Worm (Caenorhabditis elegans) whole organism, L3 larva: Measurements from ENCODE around the gene srbc-30.

Source experiments
- ZK546.5 ChIP-seq: sonication (generic microtip); optimal IDR thresholded peaks from 2 replicates; lab custom pipeline; 2017; ENCODE audit warnings: missing biosample characterization, missing genetic modification characterization
- aly-2 ChIP-seq: fragments of 150-350 bp; optimal IDR thresholded peaks from 2 replicates; lab custom pipeline; 2014; ENCODE audit warnings: missing biosample characterization, missing genetic modification characterization
- ceh-28 ChIP-seq: fragments of 150-350 bp; optimal IDR thresholded peaks from 2 replicates; lab custom pipeline; 2014; ENCODE audit warnings: missing biosample characterization, missing genetic modification reagents, missing genetic modification characterization
- egl-27 ChIP-seq: sonication (generic microtip); optimal IDR thresholded peaks from 4 replicates; lab custom pipeline; 2017; ENCODE audit warnings: missing biosample characterization, missing genetic modification reagents, missing genetic modification characterization
- elt-1 ChIP-seq: fragments of 150-350 bp; optimal IDR thresholded peaks from 2 replicates; lab custom pipeline; 2014; ENCODE audit warnings: missing biosample characterization, missing genetic modification characterization
- elt-2 ChIP-seq: sonication (generic microtip); optimal IDR thresholded peaks from 2 replicates; lab custom pipeline; 2016; ENCODE audit warnings: missing genetic modification reagents, mild to moderate bottlenecking, missing genetic modification characterization, missing compliant biosample characterization
- elt-3 ChIP-seq, 3 experiments: fragments of 150-350 bp in 1 of 3; sonication (generic microtip) in 2 of 3; optimal IDR thresholded peaks; 2 replicates in 2 of 3; 4 replicates in 1 of 3; lab custom pipeline; 2014 to 2017; ENCODE audit warnings: missing biosample characterization in 3 of 3, missing genetic modification characterization in 3 of 3
- fkh-10 ChIP-seq: sonication (generic microtip); optimal IDR thresholded peaks from 2 replicates; lab custom pipeline; 2017; ENCODE audit warnings: missing biosample characterization, missing genetic modification reagents, missing genetic modification characterization
- fkh-2 ChIP-seq: fragments of 150-350 bp; optimal IDR thresholded peaks from 2 replicates; lab custom pipeline; 2014; ENCODE audit warnings: missing biosample characterization, missing genetic modification reagents, missing genetic modification characterization
- fos-1 ChIP-seq: fragments of 150-350 bp; optimal IDR thresholded peaks from 2 replicates; lab custom pipeline; 2014; ENCODE audit warnings: missing biosample characterization, missing genetic modification characterization
- hmg-11 ChIP-seq: sonication (generic microtip); optimal IDR thresholded peaks from 2 replicates; lab custom pipeline; 2016; ENCODE audit warnings: missing genetic modification characterization, missing compliant biosample characterization
- jun-1 ChIP-seq: fragments of 150-350 bp; optimal IDR thresholded peaks from 2 replicates; lab custom pipeline; 2014; ENCODE audit warnings: missing biosample characterization, missing genetic modification reagents, missing genetic modification characterization
- lin-15B ChIP-seq: fragments of 150-350 bp; optimal IDR thresholded peaks from 2 replicates; lab custom pipeline; 2014; ENCODE audit warnings: missing biosample characterization, missing genetic modification characterization
- lin-39 ChIP-seq: fragments of 150-350 bp; optimal IDR thresholded peaks from 2 replicates; lab custom pipeline; 2018; ENCODE audit warnings: missing biosample characterization, missing genetic modification reagents, missing genetic modification characterization
- lsy-12 ChIP-seq: sonication (generic microtip); optimal IDR thresholded peaks from 2 replicates; lab custom pipeline; 2016; ENCODE audit warnings: mild to moderate bottlenecking, missing genetic modification characterization, missing compliant biosample characterization
- mml-1 ChIP-seq: fragments of 150-350 bp; sonication (generic microtip); optimal IDR thresholded peaks from 3 replicates; lab custom pipeline; 2014; ENCODE audit warnings: missing biosample characterization, missing genetic modification characterization
- nhr-11 ChIP-seq: fragments of 150-350 bp; optimal IDR thresholded peaks from 2 replicates; lab custom pipeline; 2014; ENCODE audit warnings: missing biosample characterization, missing genetic modification characterization
- nhr-12 ChIP-seq: fragments of 150-350 bp; optimal IDR thresholded peaks from 2 replicates; lab custom pipeline; 2014; ENCODE audit warnings: missing biosample characterization, missing genetic modification characterization
- nhr-237 ChIP-seq: fragments of 150-350 bp; optimal IDR thresholded peaks from 2 replicates; lab custom pipeline; 2014; ENCODE audit warnings: missing biosample characterization, missing genetic modification characterization
- nhr-77 ChIP-seq: fragments of 150-350 bp; optimal IDR thresholded peaks from 2 replicates; lab custom pipeline; 2014; ENCODE audit warnings: missing biosample characterization, missing genetic modification characterization
- pha-4 ChIP-seq: fragments of 150-350 bp; optimal IDR thresholded peaks from 2 replicates; lab custom pipeline; 2014; ENCODE audit warnings: missing biosample characterization, missing genetic modification reagents, missing genetic modification characterization
- sea-2 ChIP-seq: fragments of 150-350 bp; sonication (generic microtip); optimal IDR thresholded peaks from 4 replicates; lab custom pipeline; 2014; ENCODE audit warnings: missing biosample characterization, missing genetic modification reagents, missing genetic modification characterization
- snpc-4 ChIP-seq: fragments of 150-350 bp; optimal IDR thresholded peaks from 2 replicates; lab custom pipeline; 2014; ENCODE audit warnings: missing biosample characterization, missing genetic modification characterization
- tbx-2 ChIP-seq: sonication (generic microtip); optimal IDR thresholded peaks from 2 replicates; lab custom pipeline; 2016; ENCODE audit warnings: mild to moderate bottlenecking, missing genetic modification characterization, missing compliant biosample characterization
- unc-39 ChIP-seq: sonication (generic microtip); optimal IDR thresholded peaks from 4 replicates; lab custom pipeline; 2017; ENCODE audit warnings: missing biosample characterization, missing genetic modification characterization
- ztf-11 ChIP-seq: fragments of 150-350 bp; optimal IDR thresholded peaks from 2 replicates; lab custom pipeline; 2014; ENCODE audit warnings: missing biosample characterization, missing genetic modification characterization

The srbc-30 gene

DNA sequence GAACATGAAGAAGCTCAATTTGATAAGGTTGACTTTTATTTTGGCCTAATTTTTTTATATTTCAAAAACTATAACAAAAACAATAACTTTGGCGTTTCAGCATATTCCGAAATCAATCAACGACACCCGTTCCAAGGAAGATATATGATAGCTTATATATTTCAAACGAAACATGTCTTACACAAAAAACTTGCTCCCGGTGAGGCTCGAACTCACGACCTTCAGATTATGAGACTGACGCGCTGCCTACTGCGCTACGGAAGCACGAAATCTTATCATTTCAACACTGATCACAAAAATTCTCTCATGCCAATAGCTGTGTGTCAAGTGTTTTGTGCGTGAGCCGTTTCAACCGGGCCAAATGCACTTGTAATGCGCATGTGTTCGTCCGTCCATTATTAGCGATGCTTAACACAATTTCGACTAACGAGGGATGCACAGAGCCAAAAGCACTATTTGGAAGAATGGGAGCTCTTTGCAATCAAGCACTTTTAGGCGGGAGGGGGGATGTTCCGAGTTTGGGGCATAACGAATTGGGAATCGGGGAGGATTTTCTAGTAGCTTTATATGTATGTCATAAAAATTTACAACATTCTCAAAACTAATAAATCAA is 25.0 kb downstream of the srbc-30 start:
- TF ChIP-seq mml-1 (tag; lab: Kevin White, UChicago), result no peak

DNA sequence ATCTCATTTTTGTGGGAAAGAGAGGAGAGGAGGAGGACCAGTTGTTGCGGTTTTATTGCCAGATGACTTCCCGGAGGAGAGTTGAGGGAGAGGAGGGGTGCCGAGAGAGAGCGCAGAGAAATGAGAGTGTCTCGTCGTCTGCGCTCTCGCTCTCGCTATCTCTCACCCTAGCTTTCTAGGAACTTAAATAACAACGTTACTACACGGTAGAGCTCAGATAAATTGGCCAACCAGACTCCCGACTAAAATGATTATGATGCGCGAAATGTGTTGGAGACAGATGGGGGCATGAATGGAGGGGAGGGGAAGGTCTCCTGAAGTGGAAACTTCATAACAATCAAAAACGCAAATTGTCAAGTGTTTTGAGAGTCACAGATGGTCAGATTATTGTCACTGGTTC is 25.6 kb downstream of the srbc-30 start:
- TF ChIP-seq lin-39 (tag; lab: Kevin White, UChicago) (peak; percentile 22), fos-1 (tag; lab: Kevin White, UChicago) (no peak)
- TF ChIP-seq, all 47 proteins: peak for 1

DNA sequence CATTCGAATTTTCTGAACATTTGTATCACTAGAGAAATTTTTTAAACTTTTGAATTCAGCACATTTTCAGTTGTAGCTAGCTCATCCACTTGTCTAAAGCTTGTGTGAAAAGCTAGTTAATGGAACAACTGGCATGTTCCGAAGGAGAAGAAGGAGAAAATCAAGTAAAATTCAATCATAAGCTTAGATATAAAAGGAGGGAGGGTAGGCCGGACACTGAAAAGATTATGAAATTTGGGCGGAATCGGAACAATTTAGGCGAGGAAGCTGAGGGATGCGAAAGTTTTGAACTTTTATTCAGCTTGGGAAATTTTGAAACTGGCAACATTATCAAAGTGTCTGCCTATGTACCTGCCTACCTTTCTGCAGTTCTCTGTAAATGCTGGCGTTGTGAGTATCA is 27.8 kb downstream of the srbc-30 start:
- TF ChIP-seq pha-4 (tag; lab: Kevin White, UChicago), result no peak
- peak; percentile 70 for TF ChIP-seq fkh-10 (GFP tag; lab: Kevin White, UChicago)

DNA sequence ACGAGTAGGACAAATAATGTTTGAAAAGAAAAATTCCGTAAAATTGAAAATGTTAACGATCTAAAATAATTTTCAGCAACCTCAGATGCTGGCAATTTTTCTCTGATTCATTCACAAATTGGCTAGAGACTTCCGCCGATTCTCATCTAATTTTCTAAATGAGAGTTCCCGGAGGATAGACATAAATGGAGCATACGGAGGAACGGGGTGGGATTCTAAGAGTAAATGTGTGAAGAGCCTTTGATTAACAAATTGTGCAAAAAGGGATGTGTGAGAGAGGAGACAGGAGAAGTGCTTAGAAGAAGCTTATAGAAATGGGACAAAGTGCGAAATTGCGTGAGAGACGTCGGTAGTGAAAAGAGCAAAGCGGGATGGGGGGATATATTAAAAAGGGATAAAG is 28.6 kb downstream of the srbc-30 start:
- no peak for TF ChIP-seq fkh-2 (tag; lab: Kevin White, UChicago)
- TF ChIP-seq elt-2 (tag; lab: Kevin White, UChicago), result no peak

DNA sequence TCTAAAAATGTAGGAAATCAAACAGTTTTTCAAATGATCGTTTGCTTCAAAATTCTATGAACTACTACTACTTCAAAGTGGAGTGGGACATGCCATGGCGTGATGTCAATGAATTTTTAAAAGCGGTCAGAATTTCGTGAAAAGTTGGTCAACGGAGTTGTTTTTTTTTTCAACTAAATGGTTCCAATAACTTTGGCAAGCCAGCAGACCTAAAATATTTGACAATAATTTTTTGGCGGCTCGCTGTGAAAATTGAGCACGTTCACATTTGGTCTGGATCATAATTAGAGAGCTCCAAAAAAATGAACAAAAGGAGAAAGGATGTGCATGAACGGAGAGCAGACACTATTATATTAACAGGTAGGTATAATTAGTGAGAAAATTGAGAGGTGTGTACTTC is 29.9 kb downstream of the srbc-30 start:
- no peak for TF ChIP-seq unc-39 (tag; lab: Kevin White, UChicago)
- no peak for TF ChIP-seq lin-15B (tag; lab: Kevin White, UChicago)
- TF ChIP-seq elt-3 (tag; optimal IDR thresholded peaks at IDR 0.05; lab: Kevin White, UChicago), result no peak
- no peak for TF ChIP-seq fkh-2 (tag; lab: Kevin White, UChicago)
- no peak for TF ChIP-seq ZK546.5
- TF ChIP-seq, all 47 proteins: peak for 0

DNA sequence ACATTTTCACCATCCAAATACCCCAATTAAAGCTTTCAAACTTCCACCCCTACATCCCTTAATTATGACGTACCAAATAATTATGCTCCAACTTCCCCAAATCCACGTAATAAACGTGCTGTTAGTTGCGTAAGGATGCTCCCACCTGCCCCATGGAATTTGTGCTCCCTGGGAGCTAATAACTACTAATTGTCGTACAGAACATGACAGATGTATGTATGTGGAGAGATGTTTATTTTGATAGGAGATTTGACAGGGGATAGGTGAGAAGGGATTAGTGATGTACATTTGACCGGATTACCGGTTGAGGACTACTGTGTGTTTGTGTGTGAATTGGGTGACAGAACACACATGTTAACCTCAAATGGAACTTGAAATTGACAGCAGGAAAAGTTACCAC is 30.4 kb downstream of the srbc-30 start:
- TF ChIP-seq tbx-2 (tag; lab: Kevin White, UChicago), result no peak
- TF ChIP-seq fkh-2 (tag; lab: Kevin White, UChicago), result no peak
- TF ChIP-seq jun-1 (tag; lab: Kevin White, UChicago), result no peak
- TF ChIP-seq hmg-11 (tag; lab: Kevin White, UChicago), result no peak
- no peak for TF ChIP-seq ceh-28

DNA sequence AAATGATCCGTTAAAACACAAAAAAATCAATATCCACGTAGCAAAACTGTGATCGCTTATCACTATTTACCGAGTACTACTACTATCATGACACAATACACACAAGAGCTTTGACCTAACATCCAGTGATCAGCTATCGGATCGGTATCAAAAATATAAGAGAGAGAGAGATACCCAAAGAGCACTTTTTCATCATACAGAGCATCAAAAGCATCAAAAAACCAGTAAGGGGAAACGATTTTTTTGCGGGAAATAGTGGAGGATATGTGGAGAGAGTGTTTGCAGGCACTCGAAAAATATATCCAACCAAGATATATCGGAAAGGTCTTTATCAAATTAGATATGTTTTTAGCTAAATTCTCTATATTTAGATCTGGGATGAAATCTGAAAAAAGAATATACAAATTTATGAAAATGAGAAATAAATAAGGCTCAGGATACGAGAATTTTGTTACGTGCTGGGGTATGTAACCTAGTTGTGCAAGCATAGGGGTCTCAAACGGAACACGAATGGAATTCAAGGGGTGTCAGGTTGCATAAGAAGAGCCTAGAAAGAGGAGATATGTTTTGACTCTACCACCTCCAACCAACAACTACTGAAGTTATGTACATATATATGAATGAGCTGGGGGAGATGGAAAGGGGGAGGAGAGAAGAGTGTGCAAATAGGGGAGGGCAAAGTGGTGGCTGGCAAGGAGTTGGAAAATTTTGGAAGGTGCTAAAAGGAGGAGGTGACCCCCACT is 35.0 kb downstream of the srbc-30 start:
- no peak for TF ChIP-seq nhr-237 (tag; lab: Kevin White, UChicago)
- peak; percentile 10 for TF ChIP-seq pha-4 (tag; lab: Kevin White, UChicago)

DNA sequence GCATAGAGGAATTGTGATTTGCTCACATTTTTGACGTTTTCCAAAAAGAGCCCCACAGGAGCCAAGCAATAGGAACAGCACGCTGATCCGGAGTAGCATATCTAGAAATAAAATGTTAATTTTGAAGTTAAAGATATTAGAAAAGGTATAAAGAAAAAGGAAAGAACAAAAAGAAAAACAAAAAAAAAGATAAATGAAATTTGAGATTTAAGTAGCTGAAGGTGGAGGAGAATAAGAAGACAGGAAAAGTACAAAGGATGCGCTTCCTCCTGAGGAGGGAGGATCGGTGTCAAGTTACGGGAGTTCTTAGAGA is 35.5 kb downstream of the srbc-30 start, which contains the start of gene cfz-2:
TSS of gene cfz-2 (minus strand) at position 101 of the 313 bp plus-strand sequence.
- no peak for TF ChIP-seq mml-1 (tag; lab: Kevin White, UChicago)
- no peak for TF ChIP-seq nhr-12 (tag; lab: Kevin White, UChicago)
- TF ChIP-seq elt-3 (tag; optimal IDR thresholded peaks at IDR 0.05; lab: Kevin White, UChicago), result no peak
- no peak for TF ChIP-seq elt-1
- TF ChIP-seq nhr-77 (tag; lab: Kevin White, UChicago), result no peak
- TF ChIP-seq egl-27 (tag; lab: Kevin White, UChicago), result no peak
- no peak for TF ChIP-seq ztf-11 (tag; lab: Kevin White, UChicago)
- TF ChIP-seq aly-2 (tag; lab: Kevin White, UChicago), result no peak
- TF ChIP-seq lsy-12 (tag; lab: Kevin White, UChicago), result no peak
- TF ChIP-seq ZK546.5, result no peak
- TF ChIP-seq snpc-4 (tag; lab: Kevin White, UChicago), result no peak
- no peak for TF ChIP-seq sea-2 (GFP tag; lab: Kevin White, UChicago)
- no peak for TF ChIP-seq nhr-11
- no peak for TF ChIP-seq fos-1 (tag; lab: Kevin White, UChicago)
- TF ChIP-seq nhr-237 (tag; lab: Kevin White, UChicago), result no peak
- TF ChIP-seq fkh-2 (tag; lab: Kevin White, UChicago), result no peak
- TF ChIP-seq, all 47 proteins: peak for 0
